Fruit fly (Drosophila melanogaster) whole organism, embryonic: ENCODE results near the gene CG34125.
A peak's percentile ranks its signal among the peaks of the same experiment; 100 is the strongest.

Experiments
- Abd-B ChIP-seq: fragments of 200-800 bp; sonication (Bioruptor generic); optimal IDR thresholded peaks from 2 replicates; lab custom pipeline; 2018; ENCODE audit warnings: missing biosample characterization, mild to moderate bottlenecking, missing genetic modification characterization, moderate library complexity
- Blimp-1 ChIP-seq: fragments of 200-800 bp; sonication (Bioruptor generic); optimal IDR thresholded peaks from 3 replicates; lab custom pipeline; 2018; ENCODE audit warnings: missing biosample characterization, missing genetic modification characterization, mild to moderate bottlenecking, moderate library complexity, missing genetic modification reagents
- CG10321 ChIP-seq: fragments of 200-800 bp; sonication (Bioruptor generic); IDR thresholded peaks from 2 replicates; pipeline ENCODE4 v1.3.6; 2022; ENCODE audit warnings: missing biosample characterization, missing genetic modification characterization
- CG10431 ChIP-seq: fragments of 200-800 bp; sonication (Bioruptor generic); optimal IDR thresholded peaks from 3 replicates; lab custom pipeline; 2018; ENCODE audit warnings: missing biosample characterization, mild to moderate bottlenecking, missing genetic modification characterization
- CG10543 ChIP-seq: fragments of 200-800 bp; sonication (Bioruptor generic); optimal IDR thresholded peaks from 3 replicates; lab custom pipeline; 2017; ENCODE audit warnings: missing biosample characterization, mild to moderate bottlenecking, missing genetic modification characterization, moderate library complexity
- CG11398 ChIP-seq: fragments of 200-800 bp; sonication (Bioruptor generic); optimal IDR thresholded peaks from 2 replicates; lab custom pipeline; 2016; ENCODE audit warnings: missing biosample characterization, missing genetic modification characterization
- CG11695 ChIP-seq: fragments of 200-800 bp; sonication (Bioruptor generic); IDR thresholded peaks from 3 replicates; pipeline ENCODE4 v1.3.6; 2022; ENCODE audit warnings: missing biosample characterization, missing genetic modification characterization
- CG13624 ChIP-seq: fragments of 200-800 bp; sonication (Bioruptor generic); optimal IDR thresholded peaks from 2 replicates; lab custom pipeline; 2016; ENCODE audit warnings: missing biosample characterization, missing genetic modification characterization
- CG17328 ChIP-seq: fragments of 200-800 bp; sonication (Bioruptor generic); IDR thresholded peaks from 2 replicates; pipeline ENCODE4 v1.3.6; 2022; ENCODE audit warnings: missing biosample characterization, missing genetic modification characterization
- CG18011 ChIP-seq: fragments of 200-800 bp; sonication (Bioruptor generic); optimal IDR thresholded peaks from 2 replicates; lab custom pipeline; 2017; ENCODE audit warnings: missing biosample characterization, missing genetic modification characterization, mild to moderate bottlenecking, moderate library complexity, missing genotype
- CG18262 ChIP-seq: fragments of 200-800 bp; optimal IDR thresholded peaks from 3 replicates; lab custom pipeline; 2019; ENCODE audit warnings: missing biosample characterization, mild to moderate bottlenecking, missing genetic modification characterization, moderate library complexity
- CG18476 ChIP-seq: fragments of 200-800 bp; sonication (Bioruptor generic); optimal IDR thresholded peaks from 2 replicates; lab custom pipeline; 2016; ENCODE audit warnings: missing biosample characterization, mild to moderate bottlenecking, missing genetic modification characterization
- CG18599 ChIP-seq: fragments of 200-800 bp; sonication (Bioruptor generic); optimal IDR thresholded peaks from 3 replicates; lab custom pipeline; 2017; ENCODE audit warnings: missing biosample characterization, missing genetic modification characterization, mild to moderate bottlenecking, moderate library complexity, missing genetic modification reagents
- CG3065 ChIP-seq: fragments of 200-800 bp; sonication (Bioruptor generic); optimal IDR thresholded peaks from 2 replicates; lab custom pipeline; 2016; ENCODE audit warnings: missing biosample characterization, missing genetic modification characterization
- CG31388 ChIP-seq: fragments of 200-800 bp; sonication (Bioruptor generic); optimal IDR thresholded peaks from 2 replicates; lab custom pipeline; 2016; ENCODE audit warnings: missing biosample characterization, missing genetic modification characterization
- CG34376 ChIP-seq: fragments of 200-800 bp; sonication (Bioruptor generic); optimal IDR thresholded peaks from 2 replicates; lab custom pipeline; 2018; ENCODE audit warnings: missing biosample characterization, mild to moderate bottlenecking, missing genetic modification characterization
- CG4730 ChIP-seq: fragments of 200-800 bp; sonication (Bioruptor generic); IDR thresholded peaks from 2 replicates; pipeline ENCODE4 v1.3.6; 2022; ENCODE audit warnings: missing biosample characterization, missing genetic modification characterization
- CG8765 ChIP-seq: fragments of 200-800 bp; sonication (Bioruptor generic); IDR thresholded peaks from 2 replicates; pipeline ENCODE4 v1.3.6; 2022; ENCODE audit warnings: missing biosample characterization, missing genetic modification characterization
- CG8944 ChIP-seq: fragments of 200-800 bp; sonication (Bioruptor generic); optimal IDR thresholded peaks from 3 replicates; lab custom pipeline; 2016; ENCODE audit warnings: missing biosample characterization, missing genetic modification characterization
- CHES-1-like ChIP-seq: fragments of 200-800 bp; sonication (Bioruptor generic); optimal IDR thresholded peaks from 2 replicates; lab custom pipeline; 2016; ENCODE audit warnings: missing biosample characterization, missing genetic modification characterization
- CoRest ChIP-seq: fragments of 200-800 bp; sonication (Bioruptor generic); optimal IDR thresholded peaks from 3 replicates; lab custom pipeline; 2018; ENCODE audit warnings: missing biosample characterization, mild to moderate bottlenecking, missing genetic modification characterization, moderate library complexity
- Fer3 ChIP-seq: fragments of 200-800 bp; sonication (Bioruptor generic); optimal IDR thresholded peaks from 2 replicates; lab custom pipeline; 2018; ENCODE audit warnings: missing biosample characterization, mild to moderate bottlenecking, missing genetic modification characterization, moderate library complexity
- Gug ChIP-seq: fragments of 200-800 bp; sonication (Bioruptor generic); IDR thresholded peaks from 4 replicates; pipeline ENCODE4 v1.3.6; 2022; ENCODE audit warnings: missing biosample characterization, missing genetic modification characterization
- H2.0 ChIP-seq: fragments of 200-800 bp; sonication (Bioruptor generic); IDR thresholded peaks from 2 replicates; pipeline ENCODE4 v1.3.6; 2022; ENCODE audit warnings: missing biosample characterization, missing genetic modification characterization
- HmgZ ChIP-seq: fragments of 200-800 bp; sonication (Bioruptor generic); optimal IDR thresholded peaks from 2 replicates; lab custom pipeline; 2018; ENCODE audit warnings: missing biosample characterization, mild to moderate bottlenecking, missing genetic modification characterization
- Hr39 ChIP-seq: fragments of >200 bp; optimal IDR thresholded peaks from 2 replicates; lab custom pipeline; 2017
- Lhr ChIP-seq: fragments of 200-800 bp; sonication (Bioruptor generic); optimal IDR thresholded peaks from 3 replicates; lab custom pipeline; 2017; ENCODE audit warnings: mild to moderate bottlenecking, missing biosample characterization, missing genetic modification reagents, missing genetic modification characterization
- Lpt ChIP-seq: fragments of >200 bp; optimal IDR thresholded peaks from 2 replicates; lab custom pipeline; 2018; ENCODE audit warnings: missing biosample characterization, missing genetic modification characterization
- Mrtf ChIP-seq: fragments of 200-800 bp; sonication (Bioruptor generic); IDR thresholded peaks from 3 replicates; pipeline ENCODE4 v1.3.6; 2022; ENCODE audit warnings: missing biosample characterization, missing genetic modification characterization
- Sin3A ChIP-seq: fragments of >200 bp; optimal IDR thresholded peaks from 2 replicates; lab custom pipeline; 2018
- ac ChIP-seq: fragments of 200-800 bp; sonication (Bioruptor generic); optimal IDR thresholded peaks from 3 replicates; lab custom pipeline; 2017; ENCODE audit warnings: missing biosample characterization, mild to moderate bottlenecking, missing genetic modification characterization
- ase ChIP-seq: fragments of 200-800 bp; sonication (Bioruptor generic); IDR thresholded peaks from 3 replicates; pipeline ENCODE4 v1.3.6; 2022; ENCODE audit warnings: missing biosample characterization, missing genetic modification characterization
- chn ChIP-seq: fragments of 200-800 bp; sonication (Bioruptor generic); optimal IDR thresholded peaks from 2 replicates; lab custom pipeline; 2016; ENCODE audit warnings: missing biosample characterization, missing genetic modification characterization
- dati ChIP-seq: fragments of 200-800 bp; sonication (Bioruptor generic); IDR thresholded peaks from 2 replicates; pipeline ENCODE4 v1.3.6; 2022; ENCODE audit warnings: missing biosample characterization, missing genetic modification characterization
- gem ChIP-seq: fragments of 200-800 bp; sonication (Bioruptor generic); optimal IDR thresholded peaks from 2 replicates; lab custom pipeline; 2019; ENCODE audit warnings: missing biosample characterization, mild to moderate bottlenecking, missing genetic modification characterization, moderate library complexity
- gsb ChIP-seq: fragments of 200-800 bp; sonication (Bioruptor generic); IDR thresholded peaks from 2 replicates; pipeline ENCODE4 v1.3.6; 2022; ENCODE audit warnings: missing biosample characterization, missing genetic modification characterization
- ind ChIP-seq: fragments of 200-800 bp; sonication (Bioruptor generic); optimal IDR thresholded peaks from 3 replicates; lab custom pipeline; 2016; ENCODE audit warnings: missing biosample characterization, missing genetic modification characterization
- klu ChIP-seq: fragments of 200-800 bp; sonication (Bioruptor generic); IDR thresholded peaks from 2 replicates; pipeline ENCODE4 v1.3.6; 2022; ENCODE audit warnings: missing biosample characterization, missing genetic modification characterization
- lab ChIP-seq: fragments of 200-800 bp; sonication (Bioruptor generic); optimal IDR thresholded peaks from 3 replicates; lab custom pipeline; 2017; ENCODE audit warnings: missing biosample characterization, missing genetic modification characterization, mild to moderate bottlenecking, moderate library complexity, missing genetic modification reagents
- phol ChIP-seq: fragments of 200-800 bp; sonication (Bioruptor generic); optimal IDR thresholded peaks from 3 replicates; lab custom pipeline; 2018; ENCODE audit warnings: missing biosample characterization, mild to moderate bottlenecking, missing genetic modification characterization, moderate library complexity
- pzg ChIP-seq: fragments of 200-800 bp; sonication (Bioruptor generic); optimal IDR thresholded peaks from 3 replicates; lab custom pipeline; 2018; ENCODE audit warnings: missing biosample characterization, mild to moderate bottlenecking, missing genetic modification characterization, moderate library complexity
- sens-2 ChIP-seq: fragments of 200-800 bp; sonication (Bioruptor generic); IDR thresholded peaks from 2 replicates; pipeline ENCODE4 v1.3.6; 2022; ENCODE audit warnings: missing biosample characterization, missing genetic modification characterization
- seq ChIP-seq: fragments of 200-800 bp; sonication (Bioruptor generic); IDR thresholded peaks from 2 replicates; pipeline ENCODE4 v1.3.6; 2022; ENCODE audit warnings: missing biosample characterization, missing genetic modification characterization
- shn ChIP-seq: fragments of 200-800 bp; sonication (Bioruptor generic); optimal IDR thresholded peaks from 3 replicates; lab custom pipeline; 2016; ENCODE audit warnings: missing biosample characterization, missing genetic modification characterization
- slbo ChIP-seq: fragments of 200-800 bp; sonication (Bioruptor generic); IDR thresholded peaks from 2 replicates; pipeline ENCODE4 v1.3.6; 2022; ENCODE audit warnings: missing biosample characterization, missing genetic modification characterization
- tgo ChIP-seq: fragments of 200-800 bp; sonication (Bioruptor generic); IDR thresholded peaks from 3 replicates; pipeline ENCODE4 v1.3.6; 2022; ENCODE audit warnings: missing biosample characterization, missing genetic modification characterization
- tx ChIP-seq: fragments of 200-800 bp; sonication (Bioruptor generic); optimal IDR thresholded peaks from 2 replicates; lab custom pipeline; 2016; ENCODE audit warnings: missing biosample characterization, missing genetic modification characterization
- unc-4 ChIP-seq: fragments of 200-800 bp; sonication (Bioruptor generic); IDR thresholded peaks from 2 replicates; pipeline ENCODE4 v1.3.6; 2022; ENCODE audit warnings: missing biosample characterization, missing genetic modification characterization; ENCODE audit not compliant: partially characterized antibody
- wdn ChIP-seq: fragments of 200-800 bp; sonication (Bioruptor generic); IDR thresholded peaks from 2 replicates; pipeline ENCODE4 v1.3.6; 2022; ENCODE audit warnings: missing biosample characterization, missing genetic modification characterization
- zen2 ChIP-seq: fragments of 200-800 bp; sonication (Bioruptor generic); IDR thresholded peaks from 3 replicates; pipeline ENCODE4 v1.3.6; 2022; ENCODE audit warnings: missing biosample characterization, missing genetic modification characterization; ENCODE audit not compliant: partially characterized antibody

CG34125 gene

DNA sequence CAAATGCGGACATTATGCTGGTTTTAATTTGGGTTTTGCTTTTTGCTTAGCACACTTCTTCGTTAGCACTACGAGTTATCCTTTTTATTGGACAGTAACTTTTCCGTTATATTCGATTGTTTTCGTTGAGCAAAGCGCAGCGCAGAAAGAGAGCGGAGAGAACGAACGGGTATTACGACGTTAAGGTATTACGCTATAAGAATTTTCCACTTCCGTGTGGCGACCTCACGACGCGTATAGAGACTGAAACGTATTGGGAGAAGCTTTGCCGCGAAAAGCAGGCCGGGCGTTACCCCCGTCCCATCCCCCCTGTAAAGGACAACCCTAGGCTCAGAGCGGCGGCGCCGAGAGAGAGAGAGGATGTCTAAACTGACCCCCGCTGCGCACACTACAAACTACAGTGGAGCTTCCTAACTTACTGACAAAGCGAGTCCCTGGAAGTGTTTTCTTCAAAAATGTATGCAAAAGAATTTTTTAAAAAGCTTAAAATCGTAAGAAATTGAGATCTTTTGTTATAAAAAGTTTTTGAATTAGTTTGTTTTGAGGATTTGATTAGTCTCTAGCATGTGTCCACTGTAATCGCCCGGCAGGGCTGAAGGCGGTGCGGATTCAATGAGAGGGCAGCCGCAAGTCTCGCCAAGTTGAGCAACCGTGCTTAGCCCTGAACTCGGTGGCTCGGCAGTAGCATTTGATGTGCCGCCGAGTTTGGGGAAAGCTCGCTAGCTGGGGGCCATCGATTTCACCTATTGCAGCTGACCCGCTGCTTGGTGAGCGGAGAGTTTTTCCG, 39.4 kb downstream of the CG34125 start (continued):
- TF ChIP-seq Lpt (GFP tag; lab: Kevin White, UChicago) (no peak), CG10543 (GFP tag; lab: Kevin White, UChicago) (peak; percentile 95), Fer3 (tag; lab: Kevin White, UChicago) (peak; percentile 97), seq (GFP tag; lab: Robert Waterston, UW) (peak; percentile 96), HmgZ (tag; lab: Kevin White, UChicago) (peak; percentile 96), sens-2 (GFP tag; lab: Robert Waterston, UW) (peak; percentile 91), CHES-1-like (peak; percentile 96), CG10431 (GFP tag; lab: Kevin White, UChicago) (peak; percentile 65), Gug (GFP tag; lab: Robert Waterston, UW) (peak; percentile 97), CG18011 (GFP tag; lab: Kevin White, UChicago) (peak; percentile 82), CG13624 (GFP tag; lab: Kevin White, UChicago) (peak; percentile 97), CG4730 (GFP tag; lab: Robert Waterston, UW) (peak; percentile 94), pzg (GFP tag; lab: Kevin White, UChicago) (peak; percentile 28), Lhr (GFP tag; lab: Kevin White, UChicago) (peak; percentile 67), H2.0 (GFP tag; lab: Robert Waterston, UW) (peak; percentile 93), unc-4 (no peak), CG17328 (peak; percentile 95), gem (tag; lab: Kevin White, UChicago) (peak; percentile 95), slbo (GFP tag; lab: Robert Waterston, UW) (peak; percentile 98), klu (GFP tag; lab: Robert Waterston, UW) (peak; percentile 92), CG8944 (GFP tag; lab: Kevin White, UChicago) (peak; percentile 94), CG18476 (GFP tag; lab: Kevin White, UChicago) (peak; percentile 91), zen2 (GFP tag; lab: Robert Waterston, UW) (no peak), CG34376 (GFP tag; lab: Kevin White, UChicago) (peak; percentile 97), CG10321 (peak; percentile 65; the same call in 1 of the 2 replicates), CG3065 (peak; percentile 68), gsb (peak; percentile 91), Abd-B (GFP tag; lab: Kevin White, UChicago) (peak; percentile 91), CG11398 (GFP tag; lab: Kevin White, UChicago) (peak; percentile 91), lab (GFP tag; lab: Kevin White, UChicago) (peak; percentile 99), tx (GFP tag; lab: Kevin White, UChicago) (peak; percentile 94), shn (peak; percentile 91), tgo (peak; percentile 95), Sin3A (no peak), ase (peak; percentile 94), CG18599 (GFP tag; lab: Kevin White, UChicago) (peak; percentile 99), CG31388 (GFP tag; lab: Kevin White, UChicago) (peak; percentile 79), Hr39 (lab: Kevin White, UChicago) (no peak), ac (GFP tag; lab: Kevin White, UChicago) (peak; percentile 27), ind (GFP tag; lab: Kevin White, UChicago) (peak; percentile 96), chn (peak; percentile 93), Blimp-1 (GFP tag; lab: Kevin White, UChicago) (peak; percentile 90), wdn (GFP tag; lab: Robert Waterston, UW) (peak; percentile 95), Mrtf (GFP tag; lab: Robert Waterston, UW) (peak; percentile 94), dati (GFP tag; lab: Robert Waterston, UW) (peak; percentile 83), CG18262 (tag; lab: Kevin White, UChicago) (peak; percentile 90), phol (peak; percentile 90), CG8765 (GFP tag; lab: Robert Waterston, UW) (peak; percentile 83), CoRest (peak; percentile 94), CG11695 (GFP tag; lab: Robert Waterston, UW) (peak; percentile 96)
